Fruit fly (Drosophila melanogaster) whole organism, embryonic: Measurements from ENCODE around the gene CG17819.

Experiments
- Ada2b ChIP-seq: fragments of 200-800 bp; sonication (Bioruptor generic); IDR thresholded peaks from 2 replicates; pipeline ENCODE4 v1.3.6; 2022; ENCODE audit warnings: missing biosample characterization, missing genetic modification characterization
- C15 ChIP-seq: fragments of 200-800 bp; sonication (Bioruptor generic); IDR thresholded peaks from 3 replicates; pipeline ENCODE4 v1.3.6; 2022; ENCODE audit warnings: missing biosample characterization, missing genetic modification characterization
- CG1024 ChIP-seq: fragments of 200-800 bp; sonication (Bioruptor generic); IDR thresholded peaks from 2 replicates; pipeline ENCODE4 v1.3.6; 2022; ENCODE audit warnings: missing biosample characterization, missing genetic modification characterization
- CG10321 ChIP-seq: fragments of 200-800 bp; sonication (Bioruptor generic); IDR thresholded peaks from 2 replicates; pipeline ENCODE4 v1.3.6; 2022; ENCODE audit warnings: missing biosample characterization, missing genetic modification characterization
- CG10565 ChIP-seq: fragments of 200-800 bp; sonication (Bioruptor generic); optimal IDR thresholded peaks from 3 replicates; lab custom pipeline; 2016; ENCODE audit warnings: missing biosample characterization, mild to moderate bottlenecking, missing genetic modification characterization
- CG11085 ChIP-seq: fragments of 200-800 bp; sonication (Bioruptor generic); IDR thresholded peaks from 2 replicates; pipeline ENCODE4 v1.3.6; 2022; ENCODE audit warnings: missing biosample characterization, missing genetic modification characterization
- CG15696 ChIP-seq: fragments of 200-800 bp; sonication (Bioruptor generic); optimal IDR thresholded peaks from 2 replicates; lab custom pipeline; 2019; ENCODE audit warnings: missing biosample characterization, mild to moderate bottlenecking, missing genetic modification characterization, moderate library complexity
- CG17359 ChIP-seq: fragments of 200-800 bp; sonication (Bioruptor generic); optimal IDR thresholded peaks from 3 replicates; lab custom pipeline; 2018; ENCODE audit warnings: missing biosample characterization, mild to moderate bottlenecking, missing genetic modification characterization, moderate library complexity
- CG17802 ChIP-seq: fragments of 200-800 bp; sonication (Bioruptor generic); optimal IDR thresholded peaks from 2 replicates; lab custom pipeline; 2018; ENCODE audit warnings: missing biosample characterization, mild to moderate bottlenecking, missing genetic modification characterization, moderate library complexity
- CG2116 ChIP-seq: fragments of 200-800 bp; sonication (Bioruptor generic); optimal IDR thresholded peaks from 3 replicates; lab custom pipeline; 2018; ENCODE audit warnings: missing biosample characterization, mild to moderate bottlenecking, missing genetic modification characterization
- CG30403 ChIP-seq: fragments of 200-800 bp; sonication (Bioruptor generic); optimal IDR thresholded peaks from 3 replicates; lab custom pipeline; 2016; ENCODE audit warnings: missing biosample characterization, missing genetic modification characterization
- CG34224 ChIP-seq: fragments of 200-800 bp; sonication (Bioruptor generic); IDR thresholded peaks from 3 replicates; pipeline ENCODE4 v1.3.6; 2022; ENCODE audit warnings: missing biosample characterization, missing genetic modification characterization; ENCODE audit not compliant: partially characterized antibody
- CG34376 ChIP-seq: fragments of 200-800 bp; sonication (Bioruptor generic); optimal IDR thresholded peaks from 2 replicates; lab custom pipeline; 2018; ENCODE audit warnings: missing biosample characterization, mild to moderate bottlenecking, missing genetic modification characterization
- CG7745 ChIP-seq: fragments of 200-800 bp; sonication (Bioruptor generic); optimal IDR thresholded peaks from 2 replicates; lab custom pipeline; 2018; ENCODE audit warnings: missing biosample characterization, mild to moderate bottlenecking, missing genetic modification characterization, moderate library complexity
- CG7786 ChIP-seq: fragments of 200-800 bp; sonication (Bioruptor generic); optimal IDR thresholded peaks from 2 replicates; lab custom pipeline; 2016; ENCODE audit warnings: missing biosample characterization, missing genetic modification characterization
- CG9215 ChIP-seq: fragments of 200-800 bp; sonication (Bioruptor generic); IDR thresholded peaks from 2 replicates; pipeline ENCODE4 v1.3.6; 2022; ENCODE audit warnings: missing biosample characterization, missing genetic modification characterization
- Camta ChIP-seq: fragments of 200-800 bp; sonication (Bioruptor generic); optimal IDR thresholded peaks from 2 replicates; lab custom pipeline; 2016; ENCODE audit warnings: missing biosample characterization, missing genetic modification characterization
- D19A ChIP-seq: fragments of 200-800 bp; optimal IDR thresholded peaks from 3 replicates; lab custom pipeline; 2019; ENCODE audit warnings: missing biosample characterization, mild to moderate bottlenecking, missing genetic modification characterization, moderate library complexity
- Doc2 ChIP-seq: fragments of 200-800 bp; sonication (Bioruptor generic); IDR thresholded peaks from 2 replicates; pipeline ENCODE4 v1.3.6; 2022; ENCODE audit warnings: missing biosample characterization, missing genetic modification characterization
- GATAe ChIP-seq: fragments of 200-800 bp; sonication (Bioruptor generic); conservative IDR thresholded peaks from 2 replicates; pipeline ENCODE4 v1.3.6; 2022; ENCODE audit warnings: missing biosample characterization, missing genetic modification characterization
- HLH54F ChIP-seq: fragments of 200-800 bp; sonication (Bioruptor generic); optimal IDR thresholded peaks from 3 replicates; lab custom pipeline; 2016; ENCODE audit warnings: missing biosample characterization, missing genetic modification characterization
- Hr39 ChIP-seq: fragments of >200 bp; optimal IDR thresholded peaks from 2 replicates; lab custom pipeline; 2017
- NK7.1 ChIP-seq: fragments of 200-800 bp; sonication (Bioruptor generic); optimal IDR thresholded peaks from 3 replicates; lab custom pipeline; 2016; ENCODE audit warnings: missing biosample characterization, missing genetic modification characterization
- Nf-YA ChIP-seq: fragments of 200-800 bp; sonication (Bioruptor generic); IDR thresholded peaks from 2 replicates; pipeline ENCODE4 v1.3.6; 2022; ENCODE audit warnings: missing biosample characterization, missing genetic modification characterization
- NfI ChIP-seq: fragments of 200-800 bp; sonication (Bioruptor generic); optimal IDR thresholded peaks from 3 replicates; lab custom pipeline; 2018; ENCODE audit warnings: missing biosample characterization, mild to moderate bottlenecking, missing genetic modification characterization, moderate library complexity
- Oli ChIP-seq: fragments of 200-800 bp; sonication (Bioruptor generic); optimal IDR thresholded peaks from 2 replicates; lab custom pipeline; 2018; ENCODE audit warnings: missing biosample characterization, mild to moderate bottlenecking, missing genetic modification characterization, moderate library complexity
- Poxn ChIP-seq: fragments of 200-800 bp; sonication (Bioruptor generic); IDR thresholded peaks from 2 replicates; pipeline ENCODE4 v1.3.6; 2022; ENCODE audit warnings: missing biosample characterization, missing genetic modification characterization
- Ptx1 ChIP-seq: fragments of 200-800 bp; sonication (Bioruptor generic); IDR thresholded peaks from 2 replicates; pipeline ENCODE4 v1.3.6; 2022; ENCODE audit warnings: missing biosample characterization, missing genetic modification characterization
- Rx ChIP-seq: fragments of 200-800 bp; sonication (Bioruptor generic); IDR thresholded peaks from 2 replicates; pipeline ENCODE4 v1.3.6; 2022; ENCODE audit warnings: missing biosample characterization, missing genetic modification characterization
- Sin3A ChIP-seq: fragments of >200 bp; optimal IDR thresholded peaks from 2 replicates; lab custom pipeline; 2018
- Sox102F ChIP-seq: fragments of 200-800 bp; sonication (Bioruptor generic); optimal IDR thresholded peaks from 2 replicates; lab custom pipeline; 2018; ENCODE audit warnings: missing biosample characterization, mild to moderate bottlenecking, missing genetic modification characterization, moderate library complexity
- YL-1 ChIP-seq: fragments of 200-800 bp; sonication (Bioruptor generic); optimal IDR thresholded peaks from 3 replicates; lab custom pipeline; 2017; ENCODE audit warnings: missing biosample characterization, mild to moderate bottlenecking, missing genetic modification characterization
- cg ChIP-seq: fragments of 200-800 bp; sonication (Bioruptor generic); optimal IDR thresholded peaks from 3 replicates; lab custom pipeline; 2019; ENCODE audit warnings: missing biosample characterization, mild to moderate bottlenecking, missing genetic modification characterization, moderate library complexity
- dmrt99B ChIP-seq: fragments of 200-800 bp; sonication (Bioruptor generic); optimal IDR thresholded peaks from 2 replicates; lab custom pipeline; 2018; ENCODE audit warnings: missing biosample characterization, mild to moderate bottlenecking, missing genetic modification characterization, moderate library complexity
- gem ChIP-seq: fragments of 200-800 bp; sonication (Bioruptor generic); optimal IDR thresholded peaks from 2 replicates; lab custom pipeline; 2019; ENCODE audit warnings: missing biosample characterization, mild to moderate bottlenecking, missing genetic modification characterization, moderate library complexity
- grau ChIP-seq: fragments of 200-800 bp; optimal IDR thresholded peaks from 3 replicates; lab custom pipeline; 2019; ENCODE audit warnings: missing biosample characterization, mild to moderate bottlenecking, missing genetic modification characterization, moderate library complexity
- gsb ChIP-seq: fragments of 200-800 bp; sonication (Bioruptor generic); IDR thresholded peaks from 2 replicates; pipeline ENCODE4 v1.3.6; 2022; ENCODE audit warnings: missing biosample characterization, missing genetic modification characterization
- hb ChIP-seq: fragments of 200-800 bp; sonication (Bioruptor generic); IDR thresholded peaks from 3 replicates; pipeline ENCODE4 v1.3.6; 2022; ENCODE audit warnings: missing biosample characterization, missing genetic modification characterization; ENCODE audit not compliant: partially characterized antibody
- pfk ChIP-seq: fragments of 200-800 bp; sonication (Bioruptor generic); optimal IDR thresholded peaks from 2 replicates; lab custom pipeline; 2018; ENCODE audit warnings: missing biosample characterization, mild to moderate bottlenecking, missing genetic modification characterization, moderate library complexity
- pho ChIP-seq: fragments of 200-800 bp; sonication (Bioruptor generic); optimal IDR thresholded peaks from 2 replicates; lab custom pipeline; 2016; ENCODE audit warnings: missing biosample characterization, missing genetic modification characterization
- pros ChIP-seq: fragments of 200-800 bp; sonication (Bioruptor generic); optimal IDR thresholded peaks from 3 replicates; lab custom pipeline; 2019; ENCODE audit warnings: missing biosample characterization, mild to moderate bottlenecking, missing genetic modification characterization, moderate library complexity
- ranshi ChIP-seq: fragments of 200-800 bp; sonication (Bioruptor generic); IDR thresholded peaks from 2 replicates; pipeline ENCODE4 v1.3.6; 2022; ENCODE audit warnings: missing biosample characterization, missing genetic modification characterization
- repo ChIP-seq: fragments of 200-800 bp; sonication (Bioruptor generic); optimal IDR thresholded peaks from 2 replicates; lab custom pipeline; 2016; ENCODE audit warnings: missing biosample characterization, missing genetic modification characterization
- rib ChIP-seq: fragments of 200-800 bp; sonication (Bioruptor generic); IDR thresholded peaks from 2 replicates; pipeline ENCODE4 v1.3.6; 2022; ENCODE audit warnings: missing biosample characterization, missing genetic modification characterization
- sim ChIP-seq: fragments of 200-800 bp; sonication (Bioruptor generic); IDR thresholded peaks from 2 replicates; pipeline ENCODE4 v1.3.6; 2022; ENCODE audit warnings: missing biosample characterization, missing genetic modification characterization
- sima ChIP-seq: fragments of 200-800 bp; sonication (Bioruptor generic); optimal IDR thresholded peaks from 2 replicates; lab custom pipeline; 2016; ENCODE audit warnings: missing biosample characterization, missing genetic modification characterization
- sna ChIP-seq: fragments of 200-800 bp; sonication (Bioruptor generic); IDR thresholded peaks from 2 replicates; pipeline ENCODE4 v1.3.6; 2022; ENCODE audit warnings: missing biosample characterization, missing genetic modification characterization; ENCODE audit not compliant: partially characterized antibody
- so ChIP-seq: fragments of 200-800 bp; sonication (Bioruptor generic); IDR thresholded peaks from 3 replicates; pipeline ENCODE4 v1.3.6; 2022; ENCODE audit warnings: missing biosample characterization, missing genetic modification characterization
- sqz ChIP-seq: fragments of 200-800 bp; sonication (Bioruptor generic); optimal IDR thresholded peaks from 3 replicates; lab custom pipeline; 2018; ENCODE audit warnings: missing biosample characterization, mild to moderate bottlenecking, missing genetic modification characterization
- tgo ChIP-seq: fragments of 200-800 bp; sonication (Bioruptor generic); IDR thresholded peaks from 3 replicates; pipeline ENCODE4 v1.3.6; 2022; ENCODE audit warnings: missing biosample characterization, missing genetic modification characterization
- unpg ChIP-seq: fragments of 200-800 bp; sonication (Bioruptor generic); optimal IDR thresholded peaks from 3 replicates; lab custom pipeline; 2018; ENCODE audit warnings: missing biosample characterization, mild to moderate bottlenecking, missing genetic modification characterization, moderate library complexity
- z ChIP-seq: fragments of 200-800 bp; sonication (Bioruptor generic); IDR thresholded peaks from 3 replicates; pipeline ENCODE4 v1.3.6; 2022; ENCODE audit warnings: missing biosample characterization, missing genetic modification characterization
- zfh2 ChIP-seq: fragments of 200-800 bp; sonication (Bioruptor generic); optimal IDR thresholded peaks from 2 replicates; lab custom pipeline; 2016; ENCODE audit warnings: missing biosample characterization, missing genetic modification characterization

Gene CG17819

DNA sequence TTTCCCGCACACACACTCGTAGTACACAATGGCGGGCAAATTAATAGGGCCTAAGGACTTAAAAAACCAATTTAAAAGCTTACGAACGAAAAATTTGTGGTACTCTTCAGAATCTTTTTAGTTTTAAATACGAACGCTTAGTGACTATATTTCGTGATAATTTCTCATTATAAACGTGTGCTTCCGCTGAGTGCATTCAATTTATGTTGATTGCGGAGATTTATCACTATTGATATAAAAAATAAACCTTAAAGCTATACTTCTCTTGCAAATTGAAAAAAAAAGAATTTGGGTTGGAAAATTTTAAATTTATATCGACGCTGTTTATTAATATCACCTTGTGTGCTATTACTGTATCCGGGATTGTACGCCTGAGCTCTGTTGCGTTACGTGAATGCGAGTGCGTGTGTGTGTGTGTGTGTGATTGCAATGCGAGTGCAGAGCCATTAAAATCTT, 36.3 kb downstream of the CG17819 start (continued):
- TF ChIP-seq unpg (GFP tag; lab: Kevin White, UChicago) (peak; percentile 72), hb (no peak), sna (GFP tag; lab: Robert Waterston, UW) (no peak), NfI (peak; percentile 43), zfh2 (peak; percentile 1), CG30403 (GFP tag; lab: Kevin White, UChicago) (peak; percentile 80), ranshi (GFP tag; lab: Robert Waterston, UW) (peak; percentile 38; the same call in 1 of the 2 replicates), gsb (GFP tag; lab: Robert Waterston, UW) (no peak), CG7745 (tag; lab: Kevin White, UChicago) (no peak), NK7.1 (GFP tag; lab: Kevin White, UChicago) (peak; percentile 29), CG17802 (tag; lab: Kevin White, UChicago) (no peak), Sox102F (GFP tag; lab: Kevin White, UChicago) (peak; percentile 65), pho (peak; percentile 37), Rx (GFP tag; lab: Robert Waterston, UW) (no peak), cg (GFP tag; lab: Kevin White, UChicago) (no peak), Poxn (no peak), CG17359 (tag; lab: Kevin White, UChicago) (peak; percentile 67), pfk (GFP tag; lab: Kevin White, UChicago) (no peak), Hr39 (lab: Kevin White, UChicago) (no peak), grau (tag; lab: Kevin White, UChicago) (peak; percentile 66), GATAe (GFP tag; lab: Robert Waterston, UW) (no peak), rib (no peak), C15 (no peak), Sin3A (no peak), CG34224 (GFP tag; lab: Robert Waterston, UW) (no peak), CG1024 (GFP tag; lab: Robert Waterston, UW) (no peak), YL-1 (GFP tag; lab: Kevin White, UChicago) (no peak), Camta (GFP tag; lab: Kevin White, UChicago) (peak; percentile 57), gem (tag; lab: Kevin White, UChicago) (peak; percentile 86), HLH54F (peak; percentile 32), Oli (tag; lab: Kevin White, UChicago) (peak; percentile 78), CG34376 (GFP tag; lab: Kevin White, UChicago) (no peak), sim (peak; percentile 51), repo (GFP tag; lab: Kevin White, UChicago) (peak; percentile 1), pros (GFP tag; lab: Kevin White, UChicago) (no peak), CG10321 (GFP tag; lab: Robert Waterston, UW) (no peak), CG9215 (GFP tag; lab: Robert Waterston, UW) (no peak), Ada2b (GFP tag; lab: Robert Waterston, UW) (peak; percentile 59), D19A (tag; lab: Kevin White, UChicago) (peak; percentile 78), tgo (GFP tag; lab: Robert Waterston, UW) (peak; percentile 59; the same call in 2 of the 3 replicates), Nf-YA (no peak), Ptx1 (peak; percentile 52), CG7786 (peak; percentile 42), dmrt99B (tag; lab: Kevin White, UChicago) (peak; percentile 85), Doc2 (GFP tag; lab: Robert Waterston, UW) (no peak), CG15696 (tag; lab: Kevin White, UChicago) (peak; percentile 78), CG11085 (GFP tag; lab: Robert Waterston, UW) (no peak), CG2116 (GFP tag; lab: Kevin White, UChicago) (peak; percentile 20), sqz (peak; percentile 59), z (GFP tag; lab: Robert Waterston, UW) (no peak), sima (no peak), CG10565 (GFP tag; lab: Kevin White, UChicago) (no peak), so (GFP tag; lab: Robert Waterston, UW) (no peak)
